Worm (Caenorhabditis elegans): Measurements from ENCODE around the gene R151.1.

The R151.1 gene

ce11 chrIII:7232782-7233181, 16.5 kb downstream of the R151.1 start, which contains the start of gene adr-2:
TSS of gene adr-2 (minus strand) at chrIII:7232882.
- TF ChIP-seq nhr-43 (tag; optimal IDR thresholded peaks at IDR 0.05; ENCODE audit: poor library complexity, severe bottlenecking) (no peak), skn-1 (tag; optimal IDR thresholded peaks at IDR 0.05) (no peak), nfya-1 (tag; optimal IDR thresholded peaks at IDR 0.05; ENCODE audit: insufficient read depth) (no peak), nhr-28 (tag; optimal IDR thresholded peaks at IDR 0.05) (no peak), egl-5 (tag; optimal IDR thresholded peaks at IDR 0.05) (no peak)

DNA sequence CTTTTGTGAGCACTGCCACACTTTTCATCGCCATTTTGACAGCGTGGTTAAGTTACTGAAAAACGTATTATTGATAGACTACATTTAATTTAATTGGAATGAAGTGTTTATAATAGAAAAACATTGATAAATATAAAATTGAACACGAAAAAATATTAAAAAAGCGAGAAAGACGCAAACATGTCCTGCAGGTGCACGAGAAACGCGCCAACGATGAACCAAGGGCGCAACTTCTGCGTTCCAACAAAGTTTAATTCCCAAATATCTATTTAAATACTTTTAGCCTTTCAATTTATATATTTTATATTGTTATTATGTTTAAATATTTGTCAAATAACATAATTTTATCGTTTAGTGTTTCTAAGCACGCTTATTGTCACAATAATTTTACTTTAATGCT, 17.8 kb downstream of the R151.1 start, which contains the start of gene ndus-8:
ndus-8 (minus strand) TSS at position 55 of the 400 bp plus-strand sequence.
- TF ChIP-seq lin-39 (tag; optimal IDR thresholded peaks at IDR 0.05), result peak; percentile 24
- TF ChIP-seq ztf-11 (tag; optimal IDR thresholded peaks at IDR 0.05), result no peak
- no peak for TF ChIP-seq elt-1 (tag; optimal IDR thresholded peaks at IDR 0.05)
- TF ChIP-seq nfya-1 (tag; optimal IDR thresholded peaks at IDR 0.05; ENCODE audit: insufficient read depth), result peak; percentile 52
- peak; percentile 89 for TF ChIP-seq nhr-23 (tag; optimal IDR thresholded peaks at IDR 0.05)
- TF ChIP-seq mml-1 (tag; optimal IDR thresholded peaks at IDR 0.05), result no peak
- TF ChIP-seq R02D3.7 (tag; optimal IDR thresholded peaks at IDR 0.05), result no peak
- no peak for TF ChIP-seq fkh-10 (GFP tag; optimal IDR thresholded peaks at IDR 0.05)
- no peak for TF ChIP-seq aly-2 (tag; optimal IDR thresholded peaks at IDR 0.05)
- peak; percentile 32 for TF ChIP-seq elt-2 (tag; optimal IDR thresholded peaks at IDR 0.05)
- no peak for TF ChIP-seq nhr-237 (tag; optimal IDR thresholded peaks at IDR 0.05)
- TF ChIP-seq nhr-76 (tag; optimal IDR thresholded peaks at IDR 0.05), result no peak
- TF ChIP-seq egl-5 (tag; optimal IDR thresholded peaks at IDR 0.05), result peak; percentile 5
- no peak for TF ChIP-seq mdl-1 (tag; optimal IDR thresholded peaks at IDR 0.05)
- TF ChIP-seq ama-1 (optimal IDR thresholded peaks at IDR 0.05), result no peak
- TF ChIP-seq nhr-67 (tag; optimal IDR thresholded peaks at IDR 0.05), result no peak
- peak; percentile 30 for TF ChIP-seq lsy-12 (tag; optimal IDR thresholded peaks at IDR 0.05)
- TF ChIP-seq hmg-11 (tag; optimal IDR thresholded peaks at IDR 0.05), result peak; percentile 45
- TF ChIP-seq sea-2 (GFP tag; optimal IDR thresholded peaks at IDR 0.05), result no peak
- no peak for TF ChIP-seq nhr-11 (tag; optimal IDR thresholded peaks at IDR 0.05)
- no peak for TF ChIP-seq zag-1 (tag; optimal IDR thresholded peaks at IDR 0.05)
- no peak for TF ChIP-seq skn-1 (tag; optimal IDR thresholded peaks at IDR 0.05)
- no peak for TF ChIP-seq unc-62 (GFP tag; optimal IDR thresholded peaks at IDR 0.05)
- TF ChIP-seq snpc-4 (tag; optimal IDR thresholded peaks at IDR 0.05), result peak; percentile 90
- TF ChIP-seq nhr-12 (tag; optimal IDR thresholded peaks at IDR 0.05), result no peak
- peak; percentile 64 for TF ChIP-seq lin-15B (tag; optimal IDR thresholded peaks at IDR 0.05)
- peak; percentile 25 for TF ChIP-seq jun-1 (tag; optimal IDR thresholded peaks at IDR 0.05)
- TF ChIP-seq nhr-28 (tag; optimal IDR thresholded peaks at IDR 0.05), result no peak
- TF ChIP-seq ceh-16 (tag; optimal IDR thresholded peaks at IDR 0.05), result no peak
- TF ChIP-seq nhr-25 (tag; optimal IDR thresholded peaks at IDR 0.05), result peak; percentile 44
- no peak for TF ChIP-seq ZK546.5 (tag; optimal IDR thresholded peaks at IDR 0.05)
- no peak for TF ChIP-seq ztf-4 (tag; optimal IDR thresholded peaks at IDR 0.05)
- TF ChIP-seq nhr-43 (tag; optimal IDR thresholded peaks at IDR 0.05; ENCODE audit: poor library complexity, severe bottlenecking), result peak; percentile 44
- TF ChIP-seq pqm-1 (tag; optimal IDR thresholded peaks at IDR 0.05), result no peak
- peak; percentile 7 for TF ChIP-seq ceh-28 (tag; optimal IDR thresholded peaks at IDR 0.05)
- no peak for TF ChIP-seq nhr-77 (tag; optimal IDR thresholded peaks at IDR 0.05)
- TF ChIP-seq pha-4 (tag; optimal IDR thresholded peaks at IDR 0.05), result peak; percentile 88

ce11 chrIII:7238727-7239126, 22.4 kb downstream of the R151.1 start, which contains the start of gene pars-1:
TSS of gene pars-1 (plus strand) at chrIII:7239027.
- TF ChIP-seq elt-1 (tag; optimal IDR thresholded peaks at IDR 0.05) (no peak), R02D3.7 (tag; optimal IDR thresholded peaks at IDR 0.05) (no peak)

DNA sequence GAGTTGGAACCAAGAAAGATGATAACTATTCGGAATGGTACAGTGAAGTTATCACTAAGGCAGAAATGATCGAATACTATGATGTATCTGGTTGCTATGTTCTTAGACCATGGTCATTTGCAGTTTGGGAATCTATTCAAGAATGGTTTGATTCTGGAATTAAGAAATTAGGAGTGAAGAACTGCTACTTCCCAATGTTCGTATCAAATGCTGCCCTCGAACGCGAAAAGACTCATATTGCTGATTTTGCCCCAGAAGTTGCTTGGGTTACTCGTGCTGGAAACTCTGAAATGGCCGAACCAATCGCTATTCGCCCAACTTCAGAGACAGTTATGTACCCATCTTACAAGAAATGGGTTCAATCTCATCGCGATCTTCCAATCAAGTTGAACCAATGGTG, 23.1 kb downstream of the R151.1 start:
- TF ChIP-seq daf-12 (tag; optimal IDR thresholded peaks at IDR 0.05) (no peak), zag-1 (tag; optimal IDR thresholded peaks at IDR 0.05) (no peak), nhr-28 (tag; optimal IDR thresholded peaks at IDR 0.05) (no peak), ztf-11 (tag; optimal IDR thresholded peaks at IDR 0.05) (no peak), ceh-16 (tag; optimal IDR thresholded peaks at IDR 0.05) (no peak), hmg-11 (tag; optimal IDR thresholded peaks at IDR 0.05) (no peak), elt-2 (tag; optimal IDR thresholded peaks at IDR 0.05) (no peak), lin-15B (tag; optimal IDR thresholded peaks at IDR 0.05) (no peak), aly-2 (tag; optimal IDR thresholded peaks at IDR 0.05) (no peak), nhr-11 (tag; optimal IDR thresholded peaks at IDR 0.05) (no peak), jun-1 (tag; optimal IDR thresholded peaks at IDR 0.05) (no peak), ztf-4 (tag; optimal IDR thresholded peaks at IDR 0.05) (no peak), fkh-10 (GFP tag; optimal IDR thresholded peaks at IDR 0.05) (no peak), unc-62 (GFP tag; optimal IDR thresholded peaks at IDR 0.05) (no peak), fos-1 (tag; optimal IDR thresholded peaks at IDR 0.05) (no peak), ceh-28 (tag; optimal IDR thresholded peaks at IDR 0.05) (no peak), eor-1 (tag; optimal IDR thresholded peaks at IDR 0.05) (no peak), mdl-1 (tag; optimal IDR thresholded peaks at IDR 0.05) (no peak)

Data from whole organism, L3 larva.